Worm (Caenorhabditis elegans) whole organism, L1 larva: ENCODE results near the gene lsm-8.

Experiments used
- dpl-1 ChIP-seq, 3 experiments: fragments of 150-350 bp in 2 of 3; sonication (generic microtip) in 1 of 3; optimal IDR thresholded peaks; 2 replicates each; lab custom pipeline; 2014 to 2017; ENCODE audit warnings: missing biosample characterization in 3 of 3, missing genetic modification characterization in 3 of 3, missing genetic modification reagents in 3 of 3
- egl-27 ChIP-seq, 2 experiments: fragments of 150-350 bp in 1 of 2; sonication (generic microtip); optimal IDR thresholded peaks; 3 replicates each; lab custom pipeline; 2017 to 2018; ENCODE audit warnings: missing biosample characterization in 2 of 2, missing genetic modification characterization in 2 of 2, missing genetic modification reagents in 2 of 2
- lsy-2 ChIP-seq, 2 experiments: fragments of 150-350 bp; optimal IDR thresholded peaks; 2 replicates each; lab custom pipeline; 2014; ENCODE audit warnings: missing biosample characterization in 2 of 2, missing genetic modification characterization in 2 of 2
- mab-9 ChIP-seq: fragments of 200-800 bp; sonication (Bioruptor generic); IDR thresholded peaks from 2 replicates; pipeline ENCODE4 v1.3.6; 2022; ENCODE audit warnings: missing genetic modification reagents, missing genetic modification characterization, missing compliant biosample characterization
- mep-1 ChIP-seq: fragments of 150-350 bp; optimal IDR thresholded peaks from 2 replicates; lab custom pipeline; 2014; ENCODE audit warnings: missing biosample characterization, missing genetic modification characterization
- snpc-4 ChIP-seq: fragments of 150-350 bp; optimal IDR thresholded peaks from 2 replicates; lab custom pipeline; 2014; ENCODE audit warnings: missing biosample characterization, missing genetic modification characterization
- unc-62 ChIP-seq: fragments of 150-350 bp; optimal IDR thresholded peaks from 2 replicates; lab custom pipeline; 2014; ENCODE audit warnings: missing biosample characterization, missing genetic modification reagents, missing genetic modification characterization

- TF ChIP-seq egl-27 (tag; optimal IDR thresholded peaks at IDR 0.05; lab: Kevin White, UChicago) = no peak
- TF ChIP-seq mep-1 (tag; lab: Kevin White, UChicago) = peak; percentile 92
- TF ChIP-seq lsy-2 (tag; optimal IDR thresholded peaks at IDR 0.05; lab: Kevin White, UChicago) = peak; percentile 83 to 91
- peak; percentile 59 for TF ChIP-seq snpc-4 (tag; lab: Kevin White, UChicago)
- no peak for TF ChIP-seq unc-62
- no peak for TF ChIP-seq mab-9 (GFP tag; lab: Robert Waterston, UW)
- peak; percentile 79 to 87 (median 86) for TF ChIP-seq dpl-1 (GFP tag; optimal IDR thresholded peaks at IDR 0.05; lab: Kevin White, UChicago)
Observed at ce11 chrIV:6376473-6377115, 50.3 kb downstream of the lsm-8 start, which contains the start of the genes hrpf-2 and bli-6.
